Worm (Caenorhabditis elegans) whole organism, young adult: ENCODE measurements around the gene sru-23.

ENCODE experiments used
- dox-1 ChIP-seq: fragments of 200-800 bp; sonication (Bioruptor generic); IDR thresholded peaks from 2 replicates; pipeline ENCODE4 v1.3.6; 2022; ENCODE audit warnings: missing genetic modification reagents, missing genetic modification characterization, missing compliant biosample characterization
- lin-40 ChIP-seq: sonication (generic microtip); optimal IDR thresholded peaks from 2 replicates; lab custom pipeline; 2016; ENCODE audit warnings: missing genetic modification characterization, mild to moderate bottlenecking, missing compliant biosample characterization, missing genotype, missing genetic modification reagents
- madf-3 ChIP-seq: fragments of 200-800 bp; sonication (Bioruptor generic); IDR thresholded peaks from 2 replicates; pipeline ENCODE4 v1.3.6; 2022; ENCODE audit warnings: missing genetic modification reagents, missing genetic modification characterization, missing compliant biosample characterization
- rcor-1 ChIP-seq: fragments of 200-800 bp; sonication (Bioruptor generic); IDR thresholded peaks from 2 replicates; pipeline ENCODE4 v1.3.6; 2022; ENCODE audit warnings: missing genetic modification reagents, missing genetic modification characterization, missing compliant biosample characterization
- snpc-4 ChIP-seq, 5 experiments: fragments of 150-350 bp in 1 of 5; sonication (generic microtip) in 4 of 5; optimal IDR thresholded peaks; 2 replicates each; lab custom pipeline; 2014 to 2018; ENCODE audit warnings: missing genetic modification characterization in 5 of 5, missing biosample characterization in 3 of 5, antibody characterized with exemption in 2 of 5, mild to moderate bottlenecking in 2 of 5, missing compliant biosample characterization in 2 of 5, missing genotype in 2 of 5, moderate library complexity in 2 of 5, missing genetic modification reagents in 1 of 5
- ztf-28 ChIP-seq: fragments of 200-800 bp; sonication (Bioruptor generic); IDR thresholded peaks from 2 replicates; pipeline ENCODE4 v1.3.6; 2022; ENCODE audit warnings: missing genetic modification reagents, missing genetic modification characterization, missing compliant biosample characterization

DNA sequence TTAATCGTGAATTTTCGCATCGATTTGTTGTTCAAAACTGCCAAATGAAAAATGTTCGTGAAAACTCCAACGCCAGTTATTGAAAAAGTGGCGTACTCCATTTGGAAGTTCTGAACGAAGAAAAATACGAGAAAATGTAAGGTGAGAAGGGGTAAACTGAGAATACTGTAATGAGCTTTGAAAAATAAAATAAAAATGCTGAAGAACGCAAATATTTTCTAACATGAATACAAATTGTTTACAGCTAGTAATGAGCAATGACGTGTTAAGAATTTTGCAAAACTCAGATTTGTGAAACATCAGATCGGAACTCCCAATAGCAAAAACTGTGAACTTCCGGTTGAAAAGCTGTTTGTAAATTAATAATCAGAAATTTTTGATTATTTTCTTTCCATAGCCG, 40.0 kb downstream of the sru-23 start, which contains the start of gene srw-26:
- no peak for TF ChIP-seq snpc-4 (GFP tag; optimal IDR thresholded peaks at IDR 0.05; lab: Kevin White, UChicago)
- TF ChIP-seq snpc-4 (tag; optimal IDR thresholded peaks at IDR 0.05; lab: Kevin White, UChicago), result no peak
- no peak for TF ChIP-seq madf-3 (GFP tag; lab: Robert Waterston, UW)
- no peak for TF ChIP-seq ztf-28 (GFP tag; lab: Robert Waterston, UW)
- TF ChIP-seq rcor-1 (GFP tag; lab: Robert Waterston, UW), result no peak
- no peak for TF ChIP-seq lin-40 (tag; lab: Kevin White, UChicago)
- TF ChIP-seq dox-1 (GFP tag; lab: Robert Waterston, UW), result no peak
